Fruit fly (Drosophila melanogaster): Measurements from ENCODE around the gene mamo.

dm6 chrX:13821039-13821774 is 169.1 kb downstream of the mamo start:
- TF ChIP-seq pan (optimal IDR thresholded peaks at IDR 0.05) (no peak), usp (GFP tag; optimal IDR thresholded peaks at IDR 0.05) (no peak), psq (optimal IDR thresholded peaks at IDR 0.05) (no peak), CG8478 (optimal IDR thresholded peaks at IDR 0.05) (no peak), EcR (GFP tag; optimal IDR thresholded peaks at IDR 0.05) (no peak)
